Worm (Caenorhabditis elegans) whole organism, mixed stage, embryonic: ENCODE results near the gene F26F4.12.

ENCODE experiments used
- M03D4.4 ChIP-seq: sonication (generic microtip); optimal IDR thresholded peaks from 2 replicates; lab custom pipeline; 2017; ENCODE audit warnings: mild to moderate bottlenecking, missing genetic modification characterization, missing compliant biosample characterization
- ceh-83 ChIP-seq: fragments of 200-800 bp; sonication (Bioruptor generic); optimal IDR thresholded peaks from 2 replicates; lab custom pipeline; 2018; ENCODE audit warnings: mild to moderate bottlenecking, missing genetic modification characterization, missing compliant biosample characterization
- cnd-1 ChIP-seq: fragments of 200-800 bp; sonication (Bioruptor generic); optimal IDR thresholded peaks from 2 replicates; lab custom pipeline; 2018; ENCODE audit warnings: mild to moderate bottlenecking, missing genetic modification characterization, missing compliant biosample characterization
- drap-1 ChIP-seq: fragments of 200-800 bp; sonication (Bioruptor generic); optimal IDR thresholded peaks from 3 replicates; lab custom pipeline; 2018; ENCODE audit warnings: mild to moderate bottlenecking, missing genetic modification characterization, missing compliant biosample characterization
- flh-1 ChIP-seq: fragments of 200-800 bp; sonication (Bioruptor generic); optimal IDR thresholded peaks from 2 replicates; lab custom pipeline; 2018; ENCODE audit warnings: mild to moderate bottlenecking, missing genetic modification characterization, moderate library complexity, missing compliant biosample characterization
- hlh-1 ChIP-seq: fragments of 150-350 bp; optimal IDR thresholded peaks from 2 replicates; lab custom pipeline; 2014; ENCODE audit warnings: missing biosample characterization, missing genetic modification reagents, missing genetic modification characterization
- lin-13 ChIP-seq: fragments of 150-350 bp; optimal IDR thresholded peaks from 2 replicates; lab custom pipeline; 2014; ENCODE audit warnings: missing biosample characterization, missing genetic modification characterization
- mab-5 ChIP-seq: fragments of 150-350 bp; optimal IDR thresholded peaks from 2 replicates; lab custom pipeline; 2014; ENCODE audit warnings: missing biosample characterization, missing genetic modification characterization
- sptf-1 ChIP-seq: sonication (generic microtip); optimal IDR thresholded peaks from 2 replicates; lab custom pipeline; 2017; ENCODE audit warnings: mild to moderate bottlenecking, missing genetic modification characterization, moderate library complexity, missing compliant biosample characterization
- tbx-8 ChIP-seq: fragments of 200-800 bp; sonication (Bioruptor generic); optimal IDR thresholded peaks from 2 replicates; lab custom pipeline; 2018; ENCODE audit warnings: mild to moderate bottlenecking, missing genetic modification characterization, moderate library complexity, missing compliant biosample characterization

The F26F4.12 gene

DNA sequence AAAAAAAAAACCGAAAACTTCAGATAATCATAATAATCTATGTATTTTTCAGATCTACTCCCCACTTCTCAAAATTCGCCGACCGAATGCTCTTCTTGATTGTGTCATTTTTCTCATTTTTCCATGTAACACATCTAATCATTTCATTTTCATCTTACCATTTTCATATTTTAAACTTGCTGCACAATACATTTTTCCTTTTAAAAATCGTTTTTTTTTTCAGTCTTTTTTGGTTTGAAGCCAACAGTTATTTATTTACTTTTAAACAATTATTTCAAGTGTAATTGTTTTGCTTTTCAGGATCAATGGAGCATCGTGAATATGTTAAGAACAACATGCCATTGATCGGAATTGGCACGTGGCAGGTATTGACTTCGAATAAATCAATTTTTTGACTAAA is 50.8 kb downstream of the F26F4.12 start, which contains the start of gene C35D10.6:
Gene C35D10.6 (plus strand): TSS at position 301 of the 400 bp plus-strand sequence.
- TF ChIP-seq mab-5 (tag; lab: Kevin White, UChicago): no peak
- no peak for TF ChIP-seq drap-1 (GFP tag; lab: Kevin White, UChicago)
- TF ChIP-seq flh-1 (GFP tag; lab: Kevin White, UChicago): no peak
- TF ChIP-seq hlh-1: no peak
- TF ChIP-seq tbx-8 (GFP tag; lab: Kevin White, UChicago): no peak
- no peak for TF ChIP-seq ceh-83
- no peak for TF ChIP-seq sptf-1 (tag; lab: Kevin White, UChicago)
- no peak for TF ChIP-seq M03D4.4 (tag; lab: Kevin White, UChicago)
- TF ChIP-seq cnd-1 (tag; lab: Kevin White, UChicago): no peak
- no peak for TF ChIP-seq lin-13 (tag; lab: Kevin White, UChicago)
